Worm (Caenorhabditis elegans) whole organism, early embryonic: ENCODE results near the gene F41B4.2.
A peak's percentile ranks its signal among the peaks of the same experiment; 100 is the strongest.
"Not testable (repeated sequence)": the region's sequence is repeated elsewhere in the genome, so short reads cannot be mapped to it uniquely, and the experiment has no call there.

Experiments
- B0310.2 ChIP-seq: sonication (generic microtip); optimal IDR thresholded peaks from 2 replicates; lab custom pipeline; 2016; ENCODE audit warnings: mild to moderate bottlenecking, missing genetic modification characterization, missing compliant biosample characterization
- F13C5.2 ChIP-seq: sonication (generic microtip); optimal IDR thresholded peaks from 2 replicates; lab custom pipeline; 2017; ENCODE audit warnings: mild to moderate bottlenecking, missing genetic modification characterization, inconsistent platforms, missing compliant biosample characterization
- aly-1 ChIP-seq: sonication (generic microtip); optimal IDR thresholded peaks from 2 replicates; lab custom pipeline; 2016; ENCODE audit warnings: missing genetic modification characterization, missing compliant biosample characterization
- ama-1 ChIP-seq: fragments of 150-350 bp; optimal IDR thresholded peaks from 2 replicates; lab custom pipeline; 2014
- ceh-13 ChIP-seq: fragments of 200-800 bp; sonication (Bioruptor generic); optimal IDR thresholded peaks from 2 replicates; lab custom pipeline; 2018; ENCODE audit warnings: mild to moderate bottlenecking, missing genetic modification characterization, missing compliant biosample characterization
- ceh-36 ChIP-seq: sonication (generic microtip); optimal IDR thresholded peaks from 2 replicates; lab custom pipeline; 2016; ENCODE audit warnings: missing genetic modification characterization, inconsistent platforms, missing compliant biosample characterization
- ets-7 ChIP-seq: sonication (generic microtip); optimal IDR thresholded peaks from 2 replicates; lab custom pipeline; 2016; ENCODE audit warnings: missing genotype, missing genetic modification characterization, missing compliant biosample characterization
- flt-1 ChIP-seq: fragments of 200-800 bp; sonication (Bioruptor generic); IDR thresholded peaks from 2 replicates; pipeline ENCODE4 v1.3.6; 2022; ENCODE audit warnings: missing genetic modification characterization, missing compliant biosample characterization
- hmbx-1 ChIP-seq: sonication (generic microtip); optimal IDR thresholded peaks from 2 replicates; lab custom pipeline; 2016; ENCODE audit warnings: mild to moderate bottlenecking, missing genetic modification characterization, missing compliant biosample characterization
- hmg-4 ChIP-seq: fragments of 200-800 bp; sonication (Bioruptor generic); optimal IDR thresholded peaks from 2 replicates; lab custom pipeline; 2018; ENCODE audit warnings: mild to moderate bottlenecking, missing genetic modification characterization, missing compliant biosample characterization
- hnd-1 ChIP-seq: sonication (generic microtip); optimal IDR thresholded peaks from 2 replicates; lab custom pipeline; 2016; ENCODE audit warnings: missing genetic modification characterization, missing compliant biosample characterization
- pes-1 ChIP-seq: fragments of 200-800 bp; sonication (Bioruptor generic); IDR thresholded peaks from 2 replicates; pipeline ENCODE4 v1.3.6; 2022; ENCODE audit warnings: missing genetic modification reagents, missing genetic modification characterization, missing compliant biosample characterization
- scrt-1 ChIP-seq: fragments of 200-800 bp; sonication (Bioruptor generic); IDR thresholded peaks from 2 replicates; pipeline ENCODE4 v1.3.6; 2022; ENCODE audit warnings: missing genetic modification characterization, missing compliant biosample characterization
- sea-1 ChIP-seq: fragments of 200-800 bp; sonication (Bioruptor generic); conservative IDR thresholded peaks from 2 replicates; pipeline ENCODE4 v1.3.6; 2022; ENCODE audit warnings: missing genetic modification characterization, missing compliant biosample characterization
- tbx-11 ChIP-seq: fragments of 200-800 bp; sonication (Bioruptor generic); IDR thresholded peaks from 2 replicates; pipeline ENCODE4 v1.3.6; 2022; ENCODE audit warnings: missing genetic modification characterization, missing compliant biosample characterization
- tbx-37 ChIP-seq: fragments of 200-800 bp; sonication (Bioruptor generic); conservative IDR thresholded peaks from 2 replicates; pipeline ENCODE4 v1.3.6; 2022; ENCODE audit warnings: missing genetic modification reagents, missing genetic modification characterization, missing compliant biosample characterization
- tra-4 ChIP-seq: sonication (generic microtip); optimal IDR thresholded peaks from 2 replicates; lab custom pipeline; 2017; ENCODE audit warnings: missing genetic modification characterization, missing compliant biosample characterization

The F41B4.2 gene

DNA sequence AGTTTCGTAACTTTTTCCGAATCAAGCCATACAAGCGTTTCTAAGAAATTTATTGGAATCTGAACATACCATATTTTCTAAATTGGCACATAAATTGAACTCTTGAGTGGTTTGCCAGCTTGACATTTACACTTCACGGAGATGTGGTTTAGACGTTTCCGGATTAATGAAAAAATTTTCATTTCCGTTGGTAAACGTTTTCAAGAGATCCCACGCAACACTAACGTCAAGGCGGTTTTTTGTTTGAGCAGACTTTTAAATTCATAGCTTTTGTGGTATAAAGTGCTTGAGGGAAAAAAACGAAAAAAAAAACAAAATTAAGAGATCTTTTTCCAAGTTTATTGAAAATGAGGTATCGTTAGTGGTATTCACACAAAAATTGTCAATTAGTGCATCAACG, at the start of gene F41B4.2:
Gene F41B4.2 (minus strand): TSS at position 101 of the 400 bp plus-strand sequence.
- TF ChIP-seq hmg-4 (GFP tag; lab: Kevin White, UChicago): no peak
- TF ChIP-seq B0310.2: no peak
- TF ChIP-seq pes-1 (GFP tag; lab: Robert Waterston, UW): no peak
- TF ChIP-seq scrt-1 (GFP tag; lab: Robert Waterston, UW): no peak
- TF ChIP-seq F13C5.2: no peak
- TF ChIP-seq ceh-36: no peak
- TF ChIP-seq tra-4: no peak
- no peak for TF ChIP-seq ama-1 (lab: Kevin White, UChicago)
- no peak for TF ChIP-seq tbx-37 (GFP tag; lab: Robert Waterston, UW)
- TF ChIP-seq hnd-1: no peak
- TF ChIP-seq sea-1 (GFP tag; lab: Robert Waterston, UW): no peak
- no peak for TF ChIP-seq ceh-13
- TF ChIP-seq aly-1 (tag; lab: Kevin White, UChicago): no peak
- TF ChIP-seq tbx-11: no peak

DNA sequence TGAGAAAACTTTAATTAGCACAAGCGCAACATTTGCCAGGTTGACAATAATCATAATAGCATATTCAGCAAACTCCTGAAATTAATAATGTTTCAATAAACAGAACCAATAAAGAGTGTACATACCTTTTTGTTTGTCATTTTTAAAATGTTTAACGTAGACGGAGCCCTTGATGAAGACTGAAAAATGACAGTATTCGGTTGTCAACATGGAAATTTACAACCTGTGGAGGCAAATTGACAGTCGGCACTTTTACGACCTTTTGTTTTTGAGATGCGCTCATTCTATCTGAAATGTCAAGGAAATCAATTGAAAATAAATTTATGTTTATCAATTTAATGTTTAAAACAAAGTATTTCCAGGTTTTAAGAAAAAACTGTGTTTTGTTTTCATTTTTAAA, 49.4 kb upstream of the F41B4.2 start:
- no peak for TF ChIP-seq sea-1 (GFP tag; lab: Robert Waterston, UW)
- TF ChIP-seq ceh-13: no peak
- TF ChIP-seq hnd-1: no peak
- TF ChIP-seq tbx-11: no peak
- no peak for TF ChIP-seq ets-7
- TF ChIP-seq F13C5.2: no peak
- TF ChIP-seq scrt-1 (GFP tag; lab: Robert Waterston, UW): no peak
- no peak for TF ChIP-seq tbx-37 (GFP tag; lab: Robert Waterston, UW)
- TF ChIP-seq flt-1 (GFP tag; lab: Robert Waterston, UW): no peak
- TF ChIP-seq hmg-4 (GFP tag; lab: Kevin White, UChicago): no peak
- TF ChIP-seq pes-1 (GFP tag; lab: Robert Waterston, UW): no peak
- TF ChIP-seq ama-1 (lab: Kevin White, UChicago): no peak
- no peak for TF ChIP-seq B0310.2
- TF ChIP-seq tra-4: no peak
- no peak for TF ChIP-seq aly-1 (tag; lab: Kevin White, UChicago)
- TF ChIP-seq hmbx-1 (tag; lab: Kevin White, UChicago): no peak

ce11 chrX:6881795-6882194, 46.7 kb upstream of the F41B4.2 start, which contains the start of gene F41C6.6:
Gene F41C6.6 (minus strand): TSS chrX:6881895.
- TF ChIP-seq scrt-1 (GFP tag; lab: Robert Waterston, UW); pes-1 (GFP tag; lab: Robert Waterston, UW); B0310.2: not testable (repeated sequence)

DNA sequence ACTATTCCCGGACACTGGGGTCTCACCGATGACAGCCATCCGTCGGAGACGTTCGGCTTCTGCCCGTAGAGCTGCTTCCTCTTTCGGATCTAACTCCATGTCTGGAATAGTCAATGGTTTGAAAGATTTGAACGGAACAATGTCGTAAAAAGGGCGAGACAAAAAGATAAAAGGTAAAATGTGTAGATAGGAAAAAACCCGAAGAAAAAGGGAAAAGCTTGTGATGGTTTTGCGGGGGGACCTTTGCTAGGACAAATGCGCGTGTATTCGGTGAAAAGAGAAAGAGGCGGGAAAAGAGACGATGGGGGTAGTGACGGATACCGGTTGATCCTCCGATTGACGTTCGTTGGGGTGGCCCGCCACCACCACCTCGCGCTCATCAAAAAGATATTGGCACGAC, 42.4 kb upstream of the F41B4.2 start, which contains the start of gene col-173:
Gene col-173 (minus strand): TSS at position 101 of the 400 bp plus-strand sequence.
- TF ChIP-seq hmbx-1 (tag; lab: Kevin White, UChicago) (no peak), tra-4 (no peak), flt-1 (GFP tag; lab: Robert Waterston, UW) (no peak), ama-1 (lab: Kevin White, UChicago) (no peak), ets-7 (no peak), ceh-13 (no peak), sea-1 (GFP tag; lab: Robert Waterston, UW) (no peak), tbx-37 (GFP tag; lab: Robert Waterston, UW) (no peak), aly-1 (tag; lab: Kevin White, UChicago) (no peak), tbx-11 (no peak), scrt-1 (GFP tag; lab: Robert Waterston, UW) (no peak), hmg-4 (GFP tag; lab: Kevin White, UChicago) (no peak), B0310.2 (no peak), pes-1 (GFP tag; lab: Robert Waterston, UW) (no peak), F13C5.2 (no peak), hnd-1 (no peak), ceh-36 (no peak)

DNA sequence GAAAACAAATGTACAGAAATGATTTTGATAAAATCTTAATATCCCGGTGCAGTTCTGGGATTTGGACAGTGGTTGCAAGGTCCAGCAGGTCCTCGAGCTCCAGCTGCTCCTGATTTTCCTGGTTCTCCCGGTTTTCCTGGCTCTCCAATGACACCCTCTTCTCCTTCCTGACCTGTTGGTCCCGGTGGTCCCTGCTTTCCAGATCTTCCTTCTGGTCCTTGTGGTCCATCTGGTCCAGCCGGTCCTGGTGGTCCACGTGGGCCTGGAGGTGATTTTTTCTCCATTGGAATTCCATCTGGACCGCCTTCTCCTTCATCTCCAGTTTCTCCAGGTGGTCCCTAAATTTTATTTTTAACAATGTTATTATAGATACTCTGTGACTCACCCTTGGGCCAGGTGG, 40.2 kb upstream of the F41B4.2 start:
- TF ChIP-seq pes-1 (GFP tag; lab: Robert Waterston, UW) (no peak), hmg-4 (GFP tag; lab: Kevin White, UChicago) (no peak), ceh-13 (no peak), hnd-1 (no peak), hmbx-1 (tag; lab: Kevin White, UChicago) (no peak), sea-1 (GFP tag; lab: Robert Waterston, UW) (no peak)

DNA sequence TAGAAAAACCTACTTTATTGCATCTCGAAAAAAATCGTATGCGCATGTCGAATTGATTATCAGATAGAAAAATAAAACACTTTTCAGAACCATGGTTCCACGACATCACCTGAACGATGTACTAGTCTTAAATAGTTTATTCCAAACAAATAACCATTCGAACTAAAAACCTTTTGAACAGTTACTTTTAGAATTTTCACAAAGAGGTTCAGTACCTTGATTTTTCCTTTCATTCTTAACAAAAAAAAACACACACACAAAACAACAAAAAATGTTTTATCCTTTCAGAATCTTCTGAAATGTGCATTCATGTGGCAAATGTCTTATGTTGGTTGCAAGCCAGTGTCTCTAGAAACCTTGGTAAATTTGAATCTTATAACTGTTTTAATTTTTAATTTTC, 39.7 kb upstream of the F41B4.2 start, which contains the start of gene F41C6.4:
Gene F41C6.4 (minus strand): TSS at position 101 of the 400 bp plus-strand sequence.
- TF ChIP-seq tbx-11 (no peak), flt-1 (GFP tag; lab: Robert Waterston, UW) (no peak), F13C5.2 (no peak), tra-4 (no peak), hmg-4 (GFP tag; lab: Kevin White, UChicago) (no peak), hnd-1 (no peak), aly-1 (tag; lab: Kevin White, UChicago) (no peak)

- TF ChIP-seq tbx-11; hmbx-1 (tag; lab: Kevin White, UChicago); ceh-13: not testable (repeated sequence)
Measured at ce11 chrX:6868669-6869068, 33.6 kb upstream of the F41B4.2 start, which contains the start of gene C53B7.6. Gene C53B7.6 (minus strand): TSS chrX:6868769.

DNA sequence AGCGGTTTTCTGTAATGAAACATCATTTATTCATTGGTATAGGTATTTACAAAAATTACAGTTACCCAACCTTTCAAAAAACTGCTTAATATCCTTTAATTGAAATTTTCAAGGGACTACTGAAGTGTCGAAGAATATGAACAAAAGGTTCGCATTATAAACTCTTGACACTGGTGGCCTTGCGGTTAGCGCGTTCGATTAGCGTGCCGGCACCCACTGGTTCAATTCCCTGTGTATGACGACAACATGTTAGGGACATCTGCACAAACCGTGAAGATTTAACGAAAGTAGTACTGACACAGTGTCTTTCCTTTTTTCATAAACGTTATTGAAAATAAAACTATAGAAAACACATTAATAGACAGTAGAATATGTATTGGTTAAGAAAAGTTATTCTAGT, 32.6 kb upstream of the F41B4.2 start:
- no peak for TF ChIP-seq ama-1 (lab: Kevin White, UChicago)
- TF ChIP-seq ceh-36: no peak
- TF ChIP-seq tbx-37 (GFP tag; lab: Robert Waterston, UW): peak; percentile 41; the same call in 1 of the 2 replicates
- no peak for TF ChIP-seq F13C5.2
- peak; percentile 47; the same call in 1 of the 2 replicates for TF ChIP-seq flt-1 (GFP tag; lab: Robert Waterston, UW)
- peak; percentile 57 for TF ChIP-seq hmg-4 (GFP tag; lab: Kevin White, UChicago)
- TF ChIP-seq aly-1 (tag; lab: Kevin White, UChicago): no peak
- peak; percentile 60; the same call in 1 of the 2 replicates for TF ChIP-seq scrt-1 (GFP tag; lab: Robert Waterston, UW)
- no peak for TF ChIP-seq B0310.2
- TF ChIP-seq pes-1 (GFP tag; lab: Robert Waterston, UW): no peak
- TF ChIP-seq tra-4: no peak
- no peak for TF ChIP-seq hnd-1
- TF ChIP-seq sea-1 (GFP tag; lab: Robert Waterston, UW): peak; percentile 76
- TF ChIP-seq ets-7: no peak
- TF ChIP-seq tbx-11: 0 out of 2 replicates have a peak, but pooled peaks have one; percentile 52
- peak; percentile 27 for TF ChIP-seq ceh-13
- no peak for TF ChIP-seq hmbx-1 (tag; lab: Kevin White, UChicago)
